Fruit fly (Drosophila melanogaster) Kc167 (cell line): Measurements from ENCODE around the gene CG31051.

Source experiments
- h ChIP-seq: fragments of >200 bp; optimal IDR thresholded peaks from 3 replicates; lab custom pipeline; 2018; ENCODE audit warnings: missing external identifiers
- psq ChIP-seq: fragments of >200 bp; optimal IDR thresholded peaks from 2 replicates; lab custom pipeline; 2017; ENCODE audit warnings: missing external identifiers

DNA sequence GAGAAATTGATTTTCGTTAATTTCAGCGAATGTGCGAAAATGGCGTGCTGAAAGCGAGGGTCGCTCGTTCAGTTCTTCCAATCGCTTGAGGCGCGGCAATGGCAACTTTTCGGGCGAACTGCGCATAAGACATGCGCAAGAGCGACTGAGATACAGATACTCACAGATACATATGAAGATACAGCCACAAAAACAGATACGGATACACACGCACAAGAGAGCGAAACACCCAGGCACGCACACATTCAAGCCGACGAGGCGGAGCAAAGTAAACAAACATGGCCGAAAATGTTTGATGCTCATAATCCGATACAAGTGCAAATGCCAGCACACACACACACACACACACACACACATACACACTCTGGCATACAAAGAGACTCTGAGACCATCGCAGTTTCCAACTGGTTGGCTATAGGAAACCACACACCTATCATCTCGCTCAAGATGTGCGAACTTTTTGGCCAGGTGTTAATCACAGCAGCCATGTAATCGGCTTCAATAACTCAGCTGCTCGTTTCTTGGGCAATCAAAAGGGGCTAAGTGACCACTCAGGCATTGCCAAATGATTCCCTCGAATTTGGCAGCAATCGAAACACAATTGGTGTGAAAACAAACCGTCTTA lies 26.9 kb upstream of the CG31051 start:
- TF ChIP-seq h (lab: Kevin White, UChicago) (no peak), psq (no peak)
